Fruit fly (Drosophila melanogaster) whole organism: ENCODE results near the gene SecCl.

ENCODE experiments used
- Dll ChIP-seq: fragments of >200 bp; optimal IDR thresholded peaks from 2 replicates; lab custom pipeline; 2017
- EcR ChIP-seq, 2 experiments: fragments of >200 bp; optimal IDR thresholded peaks; 2 replicates each; lab custom pipeline; 2017; ENCODE audit warnings: missing biosample characterization in 2 of 2, missing genetic modification characterization in 2 of 2, missing genetic modification reagents in 2 of 2
- pan ChIP-seq: fragments of >200 bp; optimal IDR thresholded peaks from 2 replicates; lab custom pipeline; 2017

DNA sequence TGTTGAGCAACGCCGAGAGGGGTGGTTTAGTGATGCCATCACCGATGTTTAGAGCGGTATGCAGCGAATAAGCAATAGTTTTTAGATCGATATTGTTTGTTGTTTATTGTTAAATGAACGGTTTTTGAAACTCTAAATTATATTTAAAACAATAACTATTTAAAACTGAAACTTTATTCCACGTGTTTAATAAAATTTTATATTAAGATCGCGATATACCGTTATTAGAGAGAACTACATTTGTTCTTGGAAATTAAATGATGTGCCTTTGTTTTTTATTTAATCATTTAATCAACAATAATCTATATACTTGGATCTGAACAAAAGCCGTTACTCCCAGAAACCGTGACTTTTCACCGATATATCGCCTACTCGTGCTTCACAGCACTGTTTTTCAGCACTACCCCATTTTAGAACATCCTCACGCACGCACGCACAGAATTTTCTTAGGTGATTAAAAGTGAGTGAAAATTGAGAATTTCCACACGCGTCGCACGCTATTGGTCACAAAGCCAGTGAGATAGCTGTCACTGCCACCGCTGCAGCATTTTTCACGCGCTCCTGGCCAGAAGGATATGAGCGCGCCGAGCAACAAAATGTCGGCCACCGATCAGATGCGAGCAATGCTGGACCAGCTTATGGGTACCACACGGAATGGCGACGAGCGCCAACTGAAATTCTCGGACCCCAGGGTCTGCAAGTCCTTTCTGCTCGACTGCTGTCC is 44.1 kb downstream of the SecCl start, which contains the start of the genes U4-U6-60K and CG7564:
- no peak for TF ChIP-seq EcR (GFP tag; optimal IDR thresholded peaks at IDR 0.05; lab: Kevin White, UChicago)
- no peak for TF ChIP-seq Dll (lab: Kevin White, UChicago)
- no peak for TF ChIP-seq pan
